ENCODE assay signal across 1 fruit fly cellular context in the genomic region with DNA sequence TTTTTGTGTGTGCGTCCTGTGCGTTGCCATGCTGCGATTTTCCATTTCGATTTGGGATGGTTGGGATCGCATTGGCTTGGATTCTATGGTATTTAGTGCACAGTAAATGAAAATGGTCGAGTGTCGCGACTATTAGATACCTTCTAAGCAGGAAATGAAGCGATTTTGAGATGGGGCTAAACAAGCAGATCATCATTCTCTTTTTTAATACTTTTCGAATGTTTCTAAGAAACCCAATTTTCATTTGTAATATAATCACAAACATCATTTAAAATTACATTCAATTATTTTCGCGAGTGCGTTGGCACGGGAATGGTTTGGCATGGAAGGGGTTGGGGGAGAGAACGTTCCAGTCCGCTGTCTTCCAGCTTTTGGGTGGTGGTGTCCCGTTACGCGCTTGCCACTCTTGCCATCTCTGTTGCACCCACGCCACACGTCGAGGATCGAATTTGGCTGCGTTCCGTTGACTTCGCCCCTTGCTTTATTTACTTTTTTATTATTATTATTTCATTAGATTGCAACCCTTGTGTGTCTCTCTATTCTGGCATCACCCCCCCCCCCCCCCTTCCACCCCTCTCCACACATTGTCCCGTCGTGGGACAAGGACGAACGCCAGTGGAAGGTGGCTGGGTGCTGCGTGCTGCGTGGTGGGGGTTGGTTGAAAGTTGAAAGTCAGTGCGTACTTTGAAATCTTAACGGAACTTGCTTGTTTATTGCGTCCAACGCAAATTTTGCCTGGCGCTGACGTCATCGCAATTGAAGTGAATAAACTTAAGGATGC.
A peak's percentile ranks its signal among the peaks of the same experiment; 100 is the strongest.
TF ChIP-seq lines count a peak whose summit lies in the region.

No protein-coding gene starts in this region.

TF ChIP-seq in whole organism, embryonic, 481 proteins besides CTCF, POLR2A, EP300 and RAD21 (continued from another document and continues in another):
- TF ChIP-seq unc-4 (GFP tag; IDR thresholded peaks at IDR 0.05; lab: Robert Waterston, UW; ENCODE audit: partially characterized antibody) (no peak), CG4820 (GFP tag; optimal IDR thresholded peaks at IDR 0.05; lab: Kevin White, UChicago) (peak; percentile 39), CG32532 (GFP tag; IDR thresholded peaks at IDR 0.05; lab: Robert Waterston, UW) (no peak), Dfd (GFP tag; optimal IDR thresholded peaks at IDR 0.05; lab: Kevin White, UChicago) (no peak), CG6791 (GFP tag; IDR thresholded peaks at IDR 0.05; lab: Robert Waterston, UW; ENCODE audit: partially characterized antibody) (no peak), HLH4C (GFP tag; IDR thresholded peaks at IDR 0.05; lab: Robert Waterston, UW; ENCODE audit: partially characterized antibody) (no peak), CG10979 (tag; optimal IDR thresholded peaks at IDR 0.05; lab: Kevin White, UChicago) (peak; percentile 74), scrt (GFP tag; optimal IDR thresholded peaks at IDR 0.05; lab: Kevin White, UChicago) (peak; percentile 17), CG7271 (tag; optimal IDR thresholded peaks at IDR 0.05; lab: Kevin White, UChicago) (no peak), CG15269 (tag; optimal IDR thresholded peaks at IDR 0.05; lab: Kevin White, UChicago) (no peak), CG2120 (GFP tag; optimal IDR thresholded peaks at IDR 0.05; lab: Kevin White, UChicago) (peak; percentile 7), abd-A (tag; optimal IDR thresholded peaks at IDR 0.05; lab: Kevin White, UChicago) (peak; percentile 36), Fer2 (tag; optimal IDR thresholded peaks at IDR 0.05; lab: Kevin White, UChicago) (no peak), Dref (GFP tag; IDR thresholded peaks at IDR 0.05; lab: Robert Waterston, UW) (no peak), Xbp1 (GFP tag; optimal IDR thresholded peaks at IDR 0.05; lab: Kevin White, UChicago) (peak; percentile 46), Ssrp (tag; optimal IDR thresholded peaks at IDR 0.05; lab: Kevin White, UChicago) (peak; percentile 43), onecut (GFP tag; IDR thresholded peaks at IDR 0.05; lab: Robert Waterston, UW) (0 out of 2 replicates have a peak, but pooled peaks have one; percentile 22), CG3281 (GFP tag; optimal IDR thresholded peaks at IDR 0.05; lab: Kevin White, UChicago) (no peak), CG5180 (GFP tag; optimal IDR thresholded peaks at IDR 0.05; lab: Kevin White, UChicago) (no peak), Adf1 (GFP tag; IDR thresholded peaks at IDR 0.05; lab: Robert Waterston, UW) (no peak), kni (GFP tag; optimal IDR thresholded peaks at IDR 0.05; lab: Kevin White, UChicago) (no peak), gsb-n (tag; optimal IDR thresholded peaks at IDR 0.05; lab: Kevin White, UChicago) (peak; percentile 76), NC2α (GFP tag; optimal IDR thresholded peaks at IDR 0.05; lab: Kevin White, UChicago) (no peak), CG9437 (GFP tag; optimal IDR thresholded peaks at IDR 0.05; lab: Kevin White, UChicago) (no peak), exex (tag; optimal IDR thresholded peaks at IDR 0.05; lab: Kevin White, UChicago) (no peak), CG1792 (GFP tag; optimal IDR thresholded peaks at IDR 0.05; lab: Kevin White, UChicago) (no peak), CG1832 (GFP tag; optimal IDR thresholded peaks at IDR 0.05; lab: Kevin White, UChicago) (peak; percentile 33), otp (GFP tag; IDR thresholded peaks at IDR 0.05; lab: Robert Waterston, UW) (0 out of 3 replicates have a peak, but pooled peaks have one; percentile 31), p53 (GFP tag; optimal IDR thresholded peaks at IDR 0.05; lab: Kevin White, UChicago) (no peak), CG10321 (GFP tag; IDR thresholded peaks at IDR 0.05; lab: Robert Waterston, UW) (no peak), CG8765 (GFP tag; IDR thresholded peaks at IDR 0.05; lab: Robert Waterston, UW) (no peak), CG13424 (tag; optimal IDR thresholded peaks at IDR 0.05; lab: Kevin White, UChicago) (peak; percentile 30), CG2199 (GFP tag; IDR thresholded peaks at IDR 0.05; lab: Robert Waterston, UW) (no peak), CG11456 (GFP tag; IDR thresholded peaks at IDR 0.05; lab: Robert Waterston, UW) (no peak), sug (tag; optimal IDR thresholded peaks at IDR 0.05; lab: Kevin White, UChicago) (no peak), zen2 (GFP tag; IDR thresholded peaks at IDR 0.05; lab: Robert Waterston, UW; ENCODE audit: partially characterized antibody) (no peak), nmo (GFP tag; optimal IDR thresholded peaks at IDR 0.05; lab: Kevin White, UChicago) (peak; percentile 62), lbe (GFP tag; optimal IDR thresholded peaks at IDR 0.05; lab: Kevin White, UChicago) (no peak), lola (GFP tag; optimal IDR thresholded peaks at IDR 0.05; lab: Kevin White, UChicago) (peak in 1 of 3 experiments; percentile 69), sens-2 (GFP tag; IDR thresholded peaks at IDR 0.05; lab: Robert Waterston, UW) (no peak), CG9797 (GFP tag; optimal IDR thresholded peaks at IDR 0.05; lab: Kevin White, UChicago) (no peak), CG6854 (GFP tag; optimal IDR thresholded peaks at IDR 0.05; lab: Kevin White, UChicago) (no peak), lilli (GFP tag; optimal IDR thresholded peaks at IDR 0.05; lab: Kevin White, UChicago) (peak; percentile 31), chm (GFP tag; IDR thresholded peaks at IDR 0.05; lab: Robert Waterston, UW) (peak; percentile 48; the same call in 1 of the 2 replicates), CG3838 (GFP tag; optimal IDR thresholded peaks at IDR 0.05; lab: Kevin White, UChicago) (no peak), CG8944 (GFP tag; optimal IDR thresholded peaks at IDR 0.05; lab: Kevin White, UChicago) (peak; percentile 6), CG8359 (GFP tag; optimal IDR thresholded peaks at IDR 0.05; lab: Kevin White, UChicago; ENCODE audit: borderline replicate concordance) (peak; percentile 14), slp2 (GFP tag; optimal IDR thresholded peaks at IDR 0.05; lab: Kevin White, UChicago) (peak; percentile 22), CG15514 (GFP tag; optimal IDR thresholded peaks at IDR 0.05; lab: Kevin White, UChicago) (no peak), CG16813 (GFP tag; IDR thresholded peaks at IDR 0.05; lab: Robert Waterston, UW; ENCODE audit: partially characterized antibody) (peak; percentile 25; the same call in 1 of the 3 replicates), vvl (GFP tag; IDR thresholded peaks at IDR 0.05; lab: Robert Waterston, UW) (peak; percentile 63), Abd-B (GFP tag; optimal IDR thresholded peaks at IDR 0.05; lab: Kevin White, UChicago) (peak; percentile 46), aop (GFP tag; IDR thresholded peaks at IDR 0.05; lab: Robert Waterston, UW) (no peak), lab (GFP tag; optimal IDR thresholded peaks at IDR 0.05; lab: Kevin White, UChicago) (peak; percentile 7), CG1603 (tag; optimal IDR thresholded peaks at IDR 0.05; lab: Kevin White, UChicago) (peak; percentile 68), fd96Cb (tag; optimal IDR thresholded peaks at IDR 0.05; lab: Kevin White, UChicago) (peak; percentile 55), MTF-1 (GFP tag; optimal IDR thresholded peaks at IDR 0.05; lab: Kevin White, UChicago; ENCODE audit: borderline replicate concordance) (no peak), jigr1 (GFP tag; IDR thresholded peaks at IDR 0.05; lab: Robert Waterston, UW) (no peak), mirr (GFP tag; optimal IDR thresholded peaks at IDR 0.05; lab: Kevin White, UChicago) (no peak), Sox100B (GFP tag; optimal IDR thresholded peaks at IDR 0.05; lab: Kevin White, UChicago) (peak; percentile 5), tup (GFP tag; optimal IDR thresholded peaks at IDR 0.05; lab: Kevin White, UChicago) (no peak), CG10267 (tag; optimal IDR thresholded peaks at IDR 0.05; lab: Kevin White, UChicago) (peak; percentile 45), CG16863 (GFP tag; optimal IDR thresholded peaks at IDR 0.05; lab: Kevin White, UChicago) (peak; percentile 25), CG8924 (tag; optimal IDR thresholded peaks at IDR 0.05; lab: Kevin White, UChicago) (peak; percentile 52), Jarid2 (GFP tag; optimal IDR thresholded peaks at IDR 0.05; lab: Kevin White, UChicago) (no peak), CG11560 (tag; IDR thresholded peaks at IDR 0.05; lab: Robert Waterston, UW) (no peak), Stat92E (GFP tag; optimal IDR thresholded peaks at IDR 0.05; lab: Kevin White, UChicago) (peak in 1 of 3 experiments; percentile 49), Myb (GFP tag; optimal IDR thresholded peaks at IDR 0.05; lab: Kevin White, UChicago) (peak; percentile 12), dpn (GFP tag; optimal IDR thresholded peaks at IDR 0.05; lab: Kevin White, UChicago) (peak in 1 of 2 experiments; percentile 34), bcd (GFP tag; optimal IDR thresholded peaks at IDR 0.05; lab: Kevin White, UChicago) (peak; percentile 12), CG13624 (GFP tag; optimal IDR thresholded peaks at IDR 0.05; lab: Kevin White, UChicago) (peak; percentile 31), CG10147 (GFP tag; optimal IDR thresholded peaks at IDR 0.05; lab: Kevin White, UChicago) (no peak), CG30431 (GFP tag; optimal IDR thresholded peaks at IDR 0.05; lab: Kevin White, UChicago) (peak; percentile 29), CG6175 (GFP tag; IDR thresholded peaks at IDR 0.05; lab: Robert Waterston, UW) (no peak), ranshi (GFP tag; IDR thresholded peaks at IDR 0.05; lab: Robert Waterston, UW) (0 out of 2 replicates have a peak, but pooled peaks have one; percentile 14), gsb (GFP tag; IDR thresholded peaks at IDR 0.05; lab: Robert Waterston, UW) (no peak), gfzf (GFP tag; optimal IDR thresholded peaks at IDR 0.05; lab: Kevin White, UChicago) (no peak), Atf-2 (GFP tag; optimal IDR thresholded peaks at IDR 0.05; lab: Kevin White, UChicago) (peak; percentile 27), fd102C (GFP tag; optimal IDR thresholded peaks at IDR 0.05; lab: Kevin White, UChicago) (no peak), jumu (GFP tag; optimal IDR thresholded peaks at IDR 0.05; lab: Kevin White, UChicago) (peak; percentile 31), BtbVII (GFP tag; optimal IDR thresholded peaks at IDR 0.05; lab: Kevin White, UChicago) (no peak), trh (GFP tag; optimal IDR thresholded peaks at IDR 0.05; lab: Kevin White, UChicago) (no peak), ttk (GFP tag; IDR thresholded peaks at IDR 0.05; lab: Robert Waterston, UW) (no peak), kay (GFP tag; optimal IDR thresholded peaks at IDR 0.05; lab: Kevin White, UChicago) (no peak), CG12104 (GFP tag; optimal IDR thresholded peaks at IDR 0.05; lab: Kevin White, UChicago) (peak; percentile 9), BEAF-32 (GFP tag; optimal IDR thresholded peaks at IDR 0.05; lab: Kevin White, UChicago) (no peak), az2 (GFP tag; optimal IDR thresholded peaks at IDR 0.05; lab: Kevin White, UChicago) (peak; percentile 35), CG10543 (GFP tag; optimal IDR thresholded peaks at IDR 0.05; lab: Kevin White, UChicago) (no peak), Side (GFP tag; optimal IDR thresholded peaks at IDR 0.05; lab: Kevin White, UChicago) (peak; percentile 21), Bgb (GFP tag; IDR thresholded peaks at IDR 0.05; lab: Robert Waterston, UW; ENCODE audit: partially characterized antibody) (no peak), CG16815 (GFP tag; optimal IDR thresholded peaks at IDR 0.05; lab: Kevin White, UChicago) (peak; percentile 47), CG15601 (tag; optimal IDR thresholded peaks at IDR 0.05; lab: Kevin White, UChicago) (peak; percentile 4), E2f1 (GFP tag; IDR thresholded peaks at IDR 0.05; lab: Robert Waterston, UW) (peak; percentile 7; the same call in 1 of the 2 replicates), chinmo (GFP tag; IDR thresholded peaks at IDR 0.05; lab: Robert Waterston, UW; ENCODE audit: partially characterized antibody) (no peak), CG17912 (GFP tag; optimal IDR thresholded peaks at IDR 0.05; lab: Kevin White, UChicago) (no peak), Atf6 (GFP tag; IDR thresholded peaks at IDR 0.05; lab: Robert Waterston, UW) (no peak), CG3726 (GFP tag; IDR thresholded peaks at IDR 0.05; lab: Robert Waterston, UW) (no peak), tgo (GFP tag; IDR thresholded peaks at IDR 0.05; lab: Robert Waterston, UW) (peak; percentile 19; the same call in 1 of the 3 replicates), CG6683 (GFP tag; optimal IDR thresholded peaks at IDR 0.05; lab: Kevin White, UChicago) (no peak), gcm2 (GFP tag; optimal IDR thresholded peaks at IDR 0.05; lab: Kevin White, UChicago) (no peak), CG1233 (GFP tag; optimal IDR thresholded peaks at IDR 0.05; lab: Kevin White, UChicago) (peak; percentile 5), Antp (GFP tag; optimal IDR thresholded peaks at IDR 0.05; lab: Kevin White, UChicago) (peak; percentile 51), CG6254 (GFP tag; optimal IDR thresholded peaks at IDR 0.05; lab: Kevin White, UChicago) (peak; percentile 54), sc (optimal IDR thresholded peaks at IDR 0.05; lab: Kevin White, UChicago) (no peak), sc (GFP tag; optimal IDR thresholded peaks at IDR 0.05; lab: Kevin White, UChicago) (peak; percentile 2), Six4 (GFP tag; optimal IDR thresholded peaks at IDR 0.05; lab: Kevin White, UChicago) (peak; percentile 37), CG17612 (GFP tag; IDR thresholded peaks at IDR 0.05; lab: Robert Waterston, UW) (no peak), CG5245 (GFP tag; optimal IDR thresholded peaks at IDR 0.05; lab: Kevin White, UChicago) (no peak), CG10654 (GFP tag; optimal IDR thresholded peaks at IDR 0.05; lab: Kevin White, UChicago) (no peak), CG3847 (GFP tag; IDR thresholded peaks at IDR 0.05; lab: Robert Waterston, UW) (no peak), dysf (GFP tag; IDR thresholded peaks at IDR 0.05; lab: Robert Waterston, UW) (no peak), her (GFP tag; optimal IDR thresholded peaks at IDR 0.05; lab: Kevin White, UChicago) (no peak), Med (GFP tag; lab: Kevin White, UChicago) (peak; percentile 78), ftz-f1 (GFP tag; optimal IDR thresholded peaks at IDR 0.05; lab: Kevin White, UChicago) (no peak), CG5953 (GFP tag; IDR thresholded peaks at IDR 0.05; lab: Robert Waterston, UW) (no peak), CG17385 (GFP tag; optimal IDR thresholded peaks at IDR 0.05; lab: Kevin White, UChicago) (peak; percentile 30), CG1529 (GFP tag; optimal IDR thresholded peaks at IDR 0.05; lab: Kevin White, UChicago) (no peak), eyg (GFP tag; optimal IDR thresholded peaks at IDR 0.05; lab: Kevin White, UChicago) (no peak), PHDP (tag; optimal IDR thresholded peaks at IDR 0.05; lab: Kevin White, UChicago) (peak; percentile 9), Mrtf (GFP tag; IDR thresholded peaks at IDR 0.05; lab: Robert Waterston, UW) (no peak), ase (GFP tag; IDR thresholded peaks at IDR 0.05; lab: Robert Waterston, UW) (peak; percentile 36; the same call in 1 of the 3 replicates), grn (GFP tag; optimal IDR thresholded peaks at IDR 0.05; lab: Kevin White, UChicago) (no peak), CG14014 (GFP tag; IDR thresholded peaks at IDR 0.05; lab: Robert Waterston, UW) (no peak)
